Worm (Caenorhabditis elegans): Measurements from ENCODE around the gene epac-1.

- TF ChIP-seq hlh-6 (tag; optimal IDR thresholded peaks at IDR 0.05) = no peak
- TF ChIP-seq pros-1 (tag; optimal IDR thresholded peaks at IDR 0.05) = no peak
- peak; percentile 5 for TF ChIP-seq elt-2 (tag; optimal IDR thresholded peaks at IDR 0.05)
- TF ChIP-seq sdc-2 (tag; optimal IDR thresholded peaks at IDR 0.05) = no peak
- no peak for TF ChIP-seq ceh-45 (GFP tag; IDR thresholded peaks at IDR 0.05)
- no peak for TF ChIP-seq fkh-6 (tag; optimal IDR thresholded peaks at IDR 0.05)
- no peak for TF ChIP-seq ama-1 (optimal IDR thresholded peaks at IDR 0.05)
- TF ChIP-seq nhr-11 (tag; optimal IDR thresholded peaks at IDR 0.05) = no peak
- no peak for TF ChIP-seq unc-3 (GFP tag; conservative IDR thresholded peaks at IDR 0.05)
- TF ChIP-seq unc-3 (tag; optimal IDR thresholded peaks at IDR 0.05) = no peak
- no peak for TF ChIP-seq pqm-1 (tag; optimal IDR thresholded peaks at IDR 0.05)
- TF ChIP-seq rnt-1 (tag; optimal IDR thresholded peaks at IDR 0.05) = no peak
- no peak for TF ChIP-seq fax-1 (tag; optimal IDR thresholded peaks at IDR 0.05)
- TF ChIP-seq ceh-48 (tag; optimal IDR thresholded peaks at IDR 0.05) = no peak
Observed at ce11 chrIII:10218587-10218986, 29.6 kb downstream of the epac-1 start, which contains the start of the genes rde-4 and cox-14.

All from whole organism, late embryonic.